Fruit fly (Drosophila melanogaster) whole organism: ENCODE measurements around the gene Kdm5.

Experiments
- CG8478 ChIP-seq: fragments of >200 bp; optimal IDR thresholded peaks from 2 replicates; lab custom pipeline; 2018; ENCODE audit warnings: inconsistent platforms
- EcR ChIP-seq, 2 experiments: fragments of >200 bp; optimal IDR thresholded peaks; 2 replicates each; lab custom pipeline; 2017; ENCODE audit warnings: missing biosample characterization in 2 of 2, missing genetic modification characterization in 2 of 2, missing genetic modification reagents in 2 of 2
- pan ChIP-seq: fragments of >200 bp; optimal IDR thresholded peaks from 2 replicates; lab custom pipeline; 2017

- TF ChIP-seq CG8478 (lab: Kevin White, UChicago) (peak; percentile 72), EcR (GFP tag; optimal IDR thresholded peaks at IDR 0.05; lab: Kevin White, UChicago) (no peak), pan (lab: Kevin White, UChicago) (no peak)
Measured at dm6 chr2L:5982334-5982987, 16.8 kb downstream of the Kdm5 start.
